Fruit fly (Drosophila melanogaster) whole organism, embryonic: ENCODE measurements around the gene CG42759.
A peak's percentile ranks its signal among the peaks of the same experiment; 100 is the strongest.

ENCODE experiments used
- Blimp-1 ChIP-seq: fragments of 200-800 bp; sonication (Bioruptor generic); optimal IDR thresholded peaks from 3 replicates; lab custom pipeline; 2018; ENCODE audit warnings: missing biosample characterization, missing genetic modification characterization, mild to moderate bottlenecking, moderate library complexity, missing genetic modification reagents
- CG10366 ChIP-seq: fragments of 200-800 bp; sonication (Bioruptor generic); IDR thresholded peaks from 2 replicates; pipeline ENCODE4 v1.3.6; 2022; ENCODE audit warnings: missing biosample characterization, missing genetic modification characterization
- CG11247 ChIP-seq: fragments of 200-800 bp; sonication (Bioruptor generic); IDR thresholded peaks from 2 replicates; pipeline ENCODE4 v1.3.6; 2022; ENCODE audit warnings: missing biosample characterization, missing genetic modification characterization
- CG12942 ChIP-seq: fragments of 200-800 bp; sonication (Bioruptor generic); optimal IDR thresholded peaks from 3 replicates; lab custom pipeline; 2016; ENCODE audit warnings: missing biosample characterization, missing genetic modification characterization
- CG1602 ChIP-seq: fragments of 200-800 bp; sonication (Bioruptor generic); optimal IDR thresholded peaks from 3 replicates; lab custom pipeline; 2016; ENCODE audit warnings: missing biosample characterization, missing genetic modification characterization
- CG1603 ChIP-seq: fragments of 200-800 bp; sonication (Bioruptor generic); optimal IDR thresholded peaks from 2 replicates; lab custom pipeline; 2019; ENCODE audit warnings: missing biosample characterization, mild to moderate bottlenecking, missing genetic modification characterization, moderate library complexity
- CG17612 ChIP-seq: fragments of 200-800 bp; sonication (Bioruptor generic); IDR thresholded peaks from 2 replicates; pipeline ENCODE4 v1.3.6; 2022; ENCODE audit warnings: missing biosample characterization, missing genetic modification characterization
- CG18764 ChIP-seq: fragments of 200-800 bp; sonication (Bioruptor generic); optimal IDR thresholded peaks from 3 replicates; lab custom pipeline; 2016; ENCODE audit warnings: missing biosample characterization, missing genetic modification characterization
- CG2199 ChIP-seq: fragments of 200-800 bp; sonication (Bioruptor generic); IDR thresholded peaks from 3 replicates; pipeline ENCODE4 v1.3.6; 2022; ENCODE audit warnings: missing biosample characterization, missing genetic modification characterization
- CG31388 ChIP-seq: fragments of 200-800 bp; sonication (Bioruptor generic); optimal IDR thresholded peaks from 2 replicates; lab custom pipeline; 2016; ENCODE audit warnings: missing biosample characterization, missing genetic modification characterization
- CG5953 ChIP-seq: fragments of 200-800 bp; sonication (Bioruptor generic); IDR thresholded peaks from 2 replicates; pipeline ENCODE4 v1.3.6; 2022; ENCODE audit warnings: missing biosample characterization, missing genetic modification characterization
- CG6791 ChIP-seq: fragments of 200-800 bp; sonication (Bioruptor generic); IDR thresholded peaks from 3 replicates; pipeline ENCODE4 v1.3.6; 2022; ENCODE audit warnings: missing biosample characterization, missing genetic modification characterization; ENCODE audit not compliant: partially characterized antibody
- CG8924 ChIP-seq: fragments of 200-800 bp; optimal IDR thresholded peaks from 3 replicates; lab custom pipeline; 2019; ENCODE audit warnings: missing biosample characterization, mild to moderate bottlenecking, missing genetic modification characterization, moderate library complexity
- D19B ChIP-seq: fragments of 200-800 bp; sonication (Bioruptor generic); optimal IDR thresholded peaks from 2 replicates; lab custom pipeline; 2017; ENCODE audit warnings: missing biosample characterization, mild to moderate bottlenecking, missing genetic modification characterization
- Dll ChIP-seq: fragments of 200-800 bp; sonication (Bioruptor generic); IDR thresholded peaks from 4 replicates; pipeline ENCODE4 v1.3.6; 2022; ENCODE audit warnings: missing biosample characterization, missing genetic modification characterization; ENCODE audit not compliant: partially characterized antibody
- HLH3B ChIP-seq: fragments of 200-800 bp; sonication (Bioruptor generic); IDR thresholded peaks from 2 replicates; pipeline ENCODE4 v1.3.6; 2022; ENCODE audit warnings: missing biosample characterization, missing genetic modification characterization
- HLHmδ ChIP-seq: fragments of 200-800 bp; sonication (Bioruptor generic); optimal IDR thresholded peaks from 2 replicates; lab custom pipeline; 2018; ENCODE audit warnings: missing biosample characterization, mild to moderate bottlenecking, missing genetic modification characterization, moderate library complexity
- Hmr ChIP-seq: fragments of 200-800 bp; sonication (Bioruptor generic); optimal IDR thresholded peaks from 3 replicates; lab custom pipeline; 2017; ENCODE audit warnings: mild to moderate bottlenecking, missing biosample characterization, missing genetic modification reagents, missing genetic modification characterization
- Hr78 ChIP-seq, 2 experiments: fragments of 200-800 bp in 1 of 2; fragments of >200 bp in 1 of 2; sonication (Bioruptor generic) in 1 of 2; optimal IDR thresholded peaks; 2 replicates each; lab custom pipeline; 2017 to 2019; ENCODE audit warnings: missing biosample characterization in 2 of 2, missing genetic modification characterization in 2 of 2, mild to moderate bottlenecking in 1 of 2, moderate library complexity in 1 of 2
- Oli ChIP-seq: fragments of 200-800 bp; sonication (Bioruptor generic); optimal IDR thresholded peaks from 2 replicates; lab custom pipeline; 2018; ENCODE audit warnings: missing biosample characterization, mild to moderate bottlenecking, missing genetic modification characterization, moderate library complexity
- PHDP ChIP-seq: fragments of 200-800 bp; sonication (Bioruptor generic); optimal IDR thresholded peaks from 3 replicates; lab custom pipeline; 2018; ENCODE audit warnings: missing biosample characterization, mild to moderate bottlenecking, missing genetic modification characterization, moderate library complexity
- Ptx1 ChIP-seq: fragments of 200-800 bp; sonication (Bioruptor generic); IDR thresholded peaks from 2 replicates; pipeline ENCODE4 v1.3.6; 2022; ENCODE audit warnings: missing biosample characterization, missing genetic modification characterization
- Spps ChIP-seq: fragments of 200-800 bp; sonication (Bioruptor generic); optimal IDR thresholded peaks from 2 replicates; lab custom pipeline; 2018; ENCODE audit warnings: missing biosample characterization, mild to moderate bottlenecking, missing genetic modification characterization
- Ssrp ChIP-seq: fragments of 200-800 bp; sonication (Bioruptor generic); optimal IDR thresholded peaks from 2 replicates; lab custom pipeline; 2018; ENCODE audit warnings: missing biosample characterization, mild to moderate bottlenecking, missing genetic modification characterization, moderate library complexity
- aop ChIP-seq: fragments of 200-800 bp; sonication (Bioruptor generic); IDR thresholded peaks from 2 replicates; pipeline ENCODE4 v1.3.6; 2022; ENCODE audit warnings: missing biosample characterization, missing genetic modification characterization
- bbx ChIP-seq: fragments of 200-800 bp; sonication (Bioruptor generic); IDR thresholded peaks from 2 replicates; pipeline ENCODE4 v1.3.6; 2022; ENCODE audit warnings: missing biosample characterization, missing genetic modification characterization; ENCODE audit not compliant: partially characterized antibody
- bcd ChIP-seq: fragments of 200-800 bp; sonication (Bioruptor generic); optimal IDR thresholded peaks from 2 replicates; lab custom pipeline; 2017; ENCODE audit warnings: missing biosample characterization, mild to moderate bottlenecking, missing genetic modification characterization
- cad ChIP-seq: fragments of >200 bp; optimal IDR thresholded peaks from 2 replicates; lab custom pipeline; 2017; ENCODE audit warnings: missing biosample characterization, missing genetic modification characterization
- cato ChIP-seq: fragments of 200-800 bp; sonication (Bioruptor generic); optimal IDR thresholded peaks from 2 replicates; lab custom pipeline; 2016; ENCODE audit warnings: missing biosample characterization, missing genetic modification characterization, borderline replicate concordance
- caup ChIP-seq: fragments of 200-800 bp; sonication (Bioruptor generic); optimal IDR thresholded peaks from 3 replicates; lab custom pipeline; 2017; ENCODE audit warnings: missing biosample characterization, mild to moderate bottlenecking, missing genetic modification characterization, moderate library complexity; ENCODE audit not compliant: severe bottlenecking
- dpn ChIP-seq, 2 experiments: fragments of 200-800 bp; sonication (Bioruptor generic); optimal IDR thresholded peaks; 3 replicates each; lab custom pipeline; 2016; ENCODE audit warnings: missing biosample characterization in 2 of 2, missing genetic modification characterization in 2 of 2
- ems ChIP-seq: fragments of 200-800 bp; sonication (Bioruptor generic); optimal IDR thresholded peaks from 3 replicates; lab custom pipeline; 2016; ENCODE audit warnings: missing biosample characterization, missing genetic modification characterization
- fd96Cb ChIP-seq: fragments of 200-800 bp; sonication (Bioruptor generic); optimal IDR thresholded peaks from 2 replicates; lab custom pipeline; 2018; ENCODE audit warnings: missing biosample characterization, mild to moderate bottlenecking, missing genetic modification characterization, moderate library complexity
- gcm2 ChIP-seq: fragments of 200-800 bp; sonication (Bioruptor generic); optimal IDR thresholded peaks from 2 replicates; lab custom pipeline; 2016; ENCODE audit warnings: missing biosample characterization, missing genetic modification characterization
- kni ChIP-seq: fragments of 200-800 bp; sonication (Bioruptor generic); optimal IDR thresholded peaks from 3 replicates; lab custom pipeline; 2017; ENCODE audit warnings: mild to moderate bottlenecking, missing biosample characterization, missing genetic modification reagents, missing genetic modification characterization
- luna ChIP-seq: fragments of 200-800 bp; sonication (Bioruptor generic); optimal IDR thresholded peaks from 2 replicates; lab custom pipeline; 2016; ENCODE audit warnings: missing biosample characterization, missing genetic modification characterization
- org-1 ChIP-seq: fragments of 200-800 bp; sonication (Bioruptor generic); optimal IDR thresholded peaks from 2 replicates; lab custom pipeline; 2017; ENCODE audit warnings: missing biosample characterization, missing genetic modification characterization
- pan ChIP-seq, 4 experiments: fragments of >200 bp in 3 of 4; fragments of 200-800 bp in 1 of 4; sonication (Bioruptor generic) in 1 of 4; optimal IDR thresholded peaks in 3 of 4; IDR thresholded peaks in 1 of 4; 2 replicates each; pipeline versions ENCODE4 v1.3.6 to Lab custom; 2017 to 2022; ENCODE audit warnings: missing biosample characterization in 2 of 4, missing genetic modification characterization in 2 of 4, mixed read lengths in 1 of 4
- peb ChIP-seq: fragments of 200-800 bp; sonication (Bioruptor generic); IDR thresholded peaks from 2 replicates; pipeline ENCODE4 v1.3.6; 2022; ENCODE audit warnings: missing biosample characterization, missing genetic modification characterization
- pum ChIP-seq: fragments of 200-800 bp; sonication (Bioruptor generic); optimal IDR thresholded peaks from 2 replicates; lab custom pipeline; 2016; ENCODE audit warnings: missing biosample characterization, missing genetic modification characterization
- salm ChIP-seq: fragments of 200-800 bp; sonication (Bioruptor generic); optimal IDR thresholded peaks from 2 replicates; lab custom pipeline; 2018; ENCODE audit warnings: missing biosample characterization, mild to moderate bottlenecking, missing genetic modification characterization
- sc ChIP-seq, 3 experiments: fragments of >200 bp in 2 of 3; fragments of 200-800 bp in 1 of 3; sonication (Bioruptor generic) in 1 of 3; optimal IDR thresholded peaks; 2 replicates in 2 of 3; 3 replicates in 1 of 3; lab custom pipeline; 2017; ENCODE audit warnings: mild to moderate bottlenecking in 1 of 3, missing biosample characterization in 1 of 3, missing genetic modification characterization in 1 of 3, missing genetic modification reagents in 1 of 3
- schlank ChIP-seq: fragments of 200-800 bp; sonication (Bioruptor generic); optimal IDR thresholded peaks from 2 replicates; lab custom pipeline; 2018; ENCODE audit warnings: missing biosample characterization, mild to moderate bottlenecking, missing genetic modification characterization
- slp2 ChIP-seq: fragments of 200-800 bp; sonication (Bioruptor generic); optimal IDR thresholded peaks from 2 replicates; lab custom pipeline; 2016; ENCODE audit warnings: missing biosample characterization, missing genetic modification characterization
- tap ChIP-seq: fragments of 200-800 bp; optimal IDR thresholded peaks from 3 replicates; lab custom pipeline; 2019; ENCODE audit warnings: missing biosample characterization, mild to moderate bottlenecking, missing genetic modification characterization, moderate library complexity
- wek ChIP-seq: fragments of 200-800 bp; sonication (Bioruptor generic); optimal IDR thresholded peaks from 3 replicates; lab custom pipeline; 2018; ENCODE audit warnings: missing biosample characterization, mild to moderate bottlenecking, missing genetic modification characterization, moderate library complexity
- wor ChIP-seq: fragments of 200-800 bp; sonication (Bioruptor generic); IDR thresholded peaks from 2 replicates; pipeline ENCODE4 v1.3.6; 2022; ENCODE audit warnings: missing biosample characterization, missing genetic modification characterization
- zfh1 ChIP-seq: fragments of 200-800 bp; sonication (Bioruptor generic); IDR thresholded peaks from 3 replicates; pipeline ENCODE4 v1.3.6; 2022; ENCODE audit warnings: missing biosample characterization, missing genetic modification characterization

Gene CG42759

dm6 chr3R:10168483-10169064 is 25.7 kb downstream of the CG42759 start (continued):
- TF ChIP-seq Hr78 (GFP tag; optimal IDR thresholded peaks at IDR 0.05; lab: Kevin White, UChicago) (no peak), Ssrp (peak; percentile 18), CG1603 (tag; lab: Kevin White, UChicago) (peak; percentile 68), HLH3B (GFP tag; lab: Robert Waterston, UW) (0 out of 2 replicates have a peak, but pooled peaks have one; percentile 22), bcd (peak; percentile 15), CG12942 (no peak), wor (GFP tag; lab: Robert Waterston, UW) (no peak), luna (GFP tag; lab: Kevin White, UChicago) (peak; percentile 42), CG10366 (GFP tag; lab: Robert Waterston, UW) (peak; percentile 33), CG6791 (GFP tag; lab: Robert Waterston, UW) (no peak), dpn (GFP tag; optimal IDR thresholded peaks at IDR 0.05; lab: Kevin White, UChicago) (peak in 1 of 2 experiments; percentile 39), peb (GFP tag; lab: Robert Waterston, UW) (no peak), caup (GFP tag; lab: Kevin White, UChicago) (no peak), CG17612 (no peak), CG8924 (peak; percentile 10), CG5953 (GFP tag; lab: Robert Waterston, UW) (no peak), CG31388 (no peak), Spps (tag; lab: Kevin White, UChicago) (no peak), aop (no peak), Dll (no peak), bbx (GFP tag; lab: Robert Waterston, UW) (no peak), kni (no peak), wek (GFP tag; lab: Kevin White, UChicago) (peak; percentile 46), tap (tag; lab: Kevin White, UChicago) (peak; percentile 24), CG18764 (no peak), Blimp-1 (GFP tag; lab: Kevin White, UChicago) (no peak), fd96Cb (tag; lab: Kevin White, UChicago) (no peak), zfh1 (GFP tag; lab: Robert Waterston, UW) (0 out of 3 replicates have a peak, but pooled peaks have one; percentile 49), ems (GFP tag; lab: Kevin White, UChicago) (no peak), cato (GFP tag; lab: Kevin White, UChicago) (no peak), Hmr (GFP tag; lab: Kevin White, UChicago) (peak; percentile 61), Oli (tag; lab: Kevin White, UChicago) (peak; percentile 48), D19B (GFP tag; lab: Kevin White, UChicago) (no peak), salm (tag; lab: Kevin White, UChicago) (peak; percentile 1), Ptx1 (GFP tag; lab: Robert Waterston, UW) (no peak), gcm2 (peak; percentile 3), pan (optimal IDR thresholded peaks at IDR 0.05; lab: Kevin White, UChicago) (no peak), pan (GFP tag; optimal IDR thresholded peaks at IDR 0.05 in 1 of 2, IDR thresholded peaks at IDR 0.05 in 1 of 2) (peak in 1 of 2 experiments; percentile 35), CG11247 (no peak), schlank (tag; lab: Kevin White, UChicago) (peak; percentile 41), slp2 (GFP tag; lab: Kevin White, UChicago) (no peak), PHDP (peak; percentile 54), org-1 (peak; percentile 5), cad (no peak), sc (optimal IDR thresholded peaks at IDR 0.05; lab: Kevin White, UChicago) (no peak), sc (GFP tag; optimal IDR thresholded peaks at IDR 0.05; lab: Kevin White, UChicago) (peak; percentile 4), CG2199 (no peak), CG1602 (GFP tag; lab: Kevin White, UChicago) (peak; percentile 40), pum (no peak), HLHmδ (GFP tag; lab: Kevin White, UChicago) (no peak)
